Fruit fly (Drosophila melanogaster) whole organism, embryonic: ENCODE results near the gene CG32278.
A peak's percentile ranks its signal among the peaks of the same experiment; 100 is the strongest.

ENCODE experiments used
- Atf3 ChIP-seq: fragments of 200-800 bp; sonication (Bioruptor generic); optimal IDR thresholded peaks from 3 replicates; lab custom pipeline; 2016; ENCODE audit warnings: missing biosample characterization, missing genetic modification characterization
- CG10209 ChIP-seq: fragments of 200-800 bp; sonication (Bioruptor generic); optimal IDR thresholded peaks from 3 replicates; lab custom pipeline; 2017; ENCODE audit warnings: missing biosample characterization, mild to moderate bottlenecking, missing genetic modification characterization, missing genetic modification reagents
- CG10543 ChIP-seq: fragments of 200-800 bp; sonication (Bioruptor generic); optimal IDR thresholded peaks from 3 replicates; lab custom pipeline; 2017; ENCODE audit warnings: missing biosample characterization, mild to moderate bottlenecking, missing genetic modification characterization, moderate library complexity
- CG11456 ChIP-seq: fragments of 200-800 bp; sonication (Bioruptor generic); IDR thresholded peaks from 3 replicates; pipeline ENCODE4 v1.3.6; 2022; ENCODE audit warnings: missing biosample characterization, missing genetic modification characterization
- CG12071 ChIP-seq: fragments of 200-800 bp; sonication (Bioruptor generic); optimal IDR thresholded peaks from 3 replicates; lab custom pipeline; 2018; ENCODE audit warnings: missing biosample characterization, mild to moderate bottlenecking, missing genetic modification characterization
- CG12659 ChIP-seq: fragments of 200-800 bp; sonication (Bioruptor generic); optimal IDR thresholded peaks from 3 replicates; lab custom pipeline; 2017; ENCODE audit warnings: mild to moderate bottlenecking, missing biosample characterization, missing genetic modification reagents, missing genetic modification characterization
- CG13296 ChIP-seq: fragments of 200-800 bp; sonication (Bioruptor generic); optimal IDR thresholded peaks from 3 replicates; lab custom pipeline; 2018; ENCODE audit warnings: missing biosample characterization, mild to moderate bottlenecking, missing genetic modification characterization
- CG18262 ChIP-seq: fragments of 200-800 bp; optimal IDR thresholded peaks from 3 replicates; lab custom pipeline; 2019; ENCODE audit warnings: missing biosample characterization, mild to moderate bottlenecking, missing genetic modification characterization, moderate library complexity
- CG18619 ChIP-seq: fragments of 200-800 bp; sonication (Bioruptor generic); optimal IDR thresholded peaks from 3 replicates; lab custom pipeline; 2017; ENCODE audit warnings: missing biosample characterization, mild to moderate bottlenecking, missing genetic modification characterization
- CG2120 ChIP-seq: fragments of 200-800 bp; sonication (Bioruptor generic); optimal IDR thresholded peaks from 3 replicates; lab custom pipeline; 2016; ENCODE audit warnings: missing biosample characterization, missing genetic modification characterization
- CG2712 ChIP-seq: fragments of 200-800 bp; optimal IDR thresholded peaks from 3 replicates; lab custom pipeline; 2019; ENCODE audit warnings: missing biosample characterization, mild to moderate bottlenecking, missing genetic modification characterization, moderate library complexity
- CG34376 ChIP-seq: fragments of 200-800 bp; sonication (Bioruptor generic); optimal IDR thresholded peaks from 2 replicates; lab custom pipeline; 2018; ENCODE audit warnings: missing biosample characterization, mild to moderate bottlenecking, missing genetic modification characterization
- CG4707 ChIP-seq: fragments of 200-800 bp; sonication (Bioruptor generic); optimal IDR thresholded peaks from 2 replicates; lab custom pipeline; 2018; ENCODE audit warnings: missing biosample characterization, mild to moderate bottlenecking, missing genetic modification characterization, moderate library complexity
- CG6813 ChIP-seq: fragments of 200-800 bp; sonication (Bioruptor generic); optimal IDR thresholded peaks from 2 replicates; lab custom pipeline; 2017; ENCODE audit warnings: missing biosample characterization, missing genetic modification characterization, mild to moderate bottlenecking, moderate library complexity, missing genetic modification reagents
- CG7372 ChIP-seq: fragments of 200-800 bp; sonication (Bioruptor generic); IDR thresholded peaks from 2 replicates; pipeline ENCODE4 v1.3.6; 2022; ENCODE audit warnings: missing biosample characterization, missing genetic modification characterization
- CG7839 ChIP-seq: fragments of 200-800 bp; sonication (Bioruptor generic); optimal IDR thresholded peaks from 3 replicates; lab custom pipeline; 2018; ENCODE audit warnings: missing biosample characterization, mild to moderate bottlenecking, missing genetic modification characterization, moderate library complexity
- CG8290 ChIP-seq, 3 experiments: fragments of 200-800 bp; sonication (Bioruptor generic); optimal IDR thresholded peaks; 2 replicates each; lab custom pipeline; 2016 to 2019; ENCODE audit warnings: missing biosample characterization in 3 of 3, missing genetic modification characterization in 3 of 3, mild to moderate bottlenecking in 2 of 3, moderate library complexity in 1 of 3
- Camta ChIP-seq: fragments of 200-800 bp; sonication (Bioruptor generic); optimal IDR thresholded peaks from 2 replicates; lab custom pipeline; 2016; ENCODE audit warnings: missing biosample characterization, missing genetic modification characterization
- CrebB ChIP-seq: fragments of 200-800 bp; sonication (Bioruptor generic); optimal IDR thresholded peaks from 3 replicates; lab custom pipeline; 2018; ENCODE audit warnings: missing biosample characterization, mild to moderate bottlenecking, missing genetic modification characterization
- D19B ChIP-seq: fragments of 200-800 bp; sonication (Bioruptor generic); optimal IDR thresholded peaks from 2 replicates; lab custom pipeline; 2017; ENCODE audit warnings: missing biosample characterization, mild to moderate bottlenecking, missing genetic modification characterization
- Dbx ChIP-seq: fragments of 200-800 bp; sonication (Bioruptor generic); IDR thresholded peaks from 3 replicates; pipeline ENCODE4 v1.3.6; 2022; ENCODE audit warnings: missing biosample characterization, missing genetic modification characterization
- Deaf1 ChIP-seq: fragments of 200-800 bp; optimal IDR thresholded peaks from 3 replicates; lab custom pipeline; 2019; ENCODE audit warnings: missing biosample characterization, mild to moderate bottlenecking, missing genetic modification characterization, moderate library complexity
- Dek ChIP-seq: fragments of 200-800 bp; sonication (Bioruptor generic); optimal IDR thresholded peaks from 3 replicates; lab custom pipeline; 2019; ENCODE audit warnings: missing biosample characterization, mild to moderate bottlenecking, missing genetic modification characterization, moderate library complexity
- E2f2 ChIP-seq: fragments of 200-800 bp; sonication (Bioruptor generic); IDR thresholded peaks from 2 replicates; pipeline ENCODE4 v1.3.6; 2022; ENCODE audit warnings: missing biosample characterization, missing genetic modification characterization
- HmgZ ChIP-seq: fragments of 200-800 bp; sonication (Bioruptor generic); optimal IDR thresholded peaks from 2 replicates; lab custom pipeline; 2018; ENCODE audit warnings: missing biosample characterization, mild to moderate bottlenecking, missing genetic modification characterization
- Hmr ChIP-seq: fragments of 200-800 bp; sonication (Bioruptor generic); optimal IDR thresholded peaks from 3 replicates; lab custom pipeline; 2017; ENCODE audit warnings: mild to moderate bottlenecking, missing biosample characterization, missing genetic modification reagents, missing genetic modification characterization
- Hr51 ChIP-seq, 2 experiments: fragments of 200-800 bp; sonication (Bioruptor generic); optimal IDR thresholded peaks; 2 replicates in 1 of 2; 3 replicates in 1 of 2; lab custom pipeline; 2016 to 2018; ENCODE audit warnings: missing biosample characterization in 2 of 2, missing genetic modification characterization in 2 of 2, mild to moderate bottlenecking in 1 of 2, moderate library complexity in 1 of 2
- Jarid2 ChIP-seq: fragments of 200-800 bp; sonication (Bioruptor generic); optimal IDR thresholded peaks from 3 replicates; lab custom pipeline; 2017; ENCODE audit warnings: mild to moderate bottlenecking, missing biosample characterization, missing genetic modification reagents, missing genetic modification characterization
- MESR4 ChIP-seq: fragments of 200-800 bp; sonication (Bioruptor generic); optimal IDR thresholded peaks from 2 replicates; lab custom pipeline; 2018; ENCODE audit warnings: missing biosample characterization, mild to moderate bottlenecking, missing genetic modification characterization, moderate library complexity
- Med ChIP-seq: fragments of 200-800 bp; sonication (Bioruptor generic); peaks from one replicate; lab custom pipeline; 2016; ENCODE audit warnings: missing biosample characterization, missing genetic modification characterization, mild to moderate bottlenecking, inconsistent platforms, moderate library complexity
- PHDP ChIP-seq: fragments of 200-800 bp; sonication (Bioruptor generic); optimal IDR thresholded peaks from 3 replicates; lab custom pipeline; 2018; ENCODE audit warnings: missing biosample characterization, mild to moderate bottlenecking, missing genetic modification characterization, moderate library complexity
- Trl ChIP-seq, 3 experiments: fragments of >200 bp in 2 of 3; fragments of 200-800 bp in 1 of 3; sonication (Bioruptor generic) in 1 of 3; optimal IDR thresholded peaks; 2 replicates in 1 of 3; 3 replicates in 2 of 3; lab custom pipeline; 2016 to 2017; ENCODE audit warnings: missing biosample characterization in 1 of 3, missing genetic modification characterization in 1 of 3
- ac ChIP-seq: fragments of 200-800 bp; sonication (Bioruptor generic); optimal IDR thresholded peaks from 3 replicates; lab custom pipeline; 2017; ENCODE audit warnings: missing biosample characterization, mild to moderate bottlenecking, missing genetic modification characterization
- amos ChIP-seq: fragments of 200-800 bp; sonication (Bioruptor generic); IDR thresholded peaks from 2 replicates; pipeline ENCODE4 v1.3.6; 2022; ENCODE audit warnings: missing biosample characterization, missing genetic modification characterization; ENCODE audit not compliant: partially characterized antibody
- az2 ChIP-seq: fragments of 200-800 bp; sonication (Bioruptor generic); optimal IDR thresholded peaks from 3 replicates; lab custom pipeline; 2016; ENCODE audit warnings: missing biosample characterization, missing genetic modification characterization
- chif ChIP-seq, 2 experiments: fragments of 200-800 bp; sonication (Bioruptor generic); optimal IDR thresholded peaks; 3 replicates each; lab custom pipeline; 2016; ENCODE audit warnings: missing biosample characterization in 2 of 2, missing genetic modification characterization in 2 of 2
- her ChIP-seq: fragments of 200-800 bp; sonication (Bioruptor generic); optimal IDR thresholded peaks from 2 replicates; lab custom pipeline; 2016; ENCODE audit warnings: missing biosample characterization, missing genetic modification characterization
- lab ChIP-seq: fragments of 200-800 bp; sonication (Bioruptor generic); optimal IDR thresholded peaks from 3 replicates; lab custom pipeline; 2017; ENCODE audit warnings: missing biosample characterization, missing genetic modification characterization, mild to moderate bottlenecking, moderate library complexity, missing genetic modification reagents
- nom ChIP-seq: fragments of 200-800 bp; sonication (Bioruptor generic); optimal IDR thresholded peaks from 2 replicates; lab custom pipeline; 2017; ENCODE audit warnings: missing biosample characterization, missing genetic modification characterization, mild to moderate bottlenecking, moderate library complexity, missing genetic modification reagents
- row ChIP-seq: fragments of 200-800 bp; sonication (Bioruptor generic); IDR thresholded peaks from 3 replicates; pipeline ENCODE4 v1.3.6; 2022; ENCODE audit warnings: missing biosample characterization, missing genetic modification characterization
- scrt ChIP-seq: fragments of 200-800 bp; sonication (Bioruptor generic); optimal IDR thresholded peaks from 2 replicates; lab custom pipeline; 2018; ENCODE audit warnings: missing biosample characterization, mild to moderate bottlenecking, missing genetic modification characterization, moderate library complexity
- sd ChIP-seq: fragments of 200-800 bp; sonication (Bioruptor generic); optimal IDR thresholded peaks from 3 replicates; lab custom pipeline; 2018; ENCODE audit warnings: missing biosample characterization, mild to moderate bottlenecking, missing genetic modification characterization, moderate library complexity
- so ChIP-seq: fragments of 200-800 bp; sonication (Bioruptor generic); IDR thresholded peaks from 3 replicates; pipeline ENCODE4 v1.3.6; 2022; ENCODE audit warnings: missing biosample characterization, missing genetic modification characterization
- tup ChIP-seq: fragments of 200-800 bp; sonication (Bioruptor generic); optimal IDR thresholded peaks from 2 replicates; lab custom pipeline; 2016; ENCODE audit warnings: missing biosample characterization, mild to moderate bottlenecking, missing genetic modification characterization, moderate library complexity
- unpg ChIP-seq: fragments of 200-800 bp; sonication (Bioruptor generic); optimal IDR thresholded peaks from 3 replicates; lab custom pipeline; 2018; ENCODE audit warnings: missing biosample characterization, mild to moderate bottlenecking, missing genetic modification characterization, moderate library complexity
- vvl ChIP-seq: fragments of 200-800 bp; sonication (Bioruptor generic); IDR thresholded peaks from 2 replicates; pipeline ENCODE4 v1.3.6; 2022; ENCODE audit warnings: missing biosample characterization, missing genetic modification characterization
- z ChIP-seq: fragments of 200-800 bp; sonication (Bioruptor generic); IDR thresholded peaks from 3 replicates; pipeline ENCODE4 v1.3.6; 2022; ENCODE audit warnings: missing biosample characterization, missing genetic modification characterization

Gene CG32278

dm6 chr3L:3134064-3134545 lies 35.0 kb upstream of the CG32278 start (continued):
- TF ChIP-seq tup (GFP tag; lab: Kevin White, UChicago), result no peak
- peak; percentile 29; the same call in 1 of the 2 replicates for TF ChIP-seq E2f2
- TF ChIP-seq az2 (GFP tag; lab: Kevin White, UChicago), result no peak
- peak; percentile 14 for TF ChIP-seq PHDP
- no peak for TF ChIP-seq unpg
- TF ChIP-seq scrt (GFP tag; lab: Kevin White, UChicago), result peak; percentile 38
- TF ChIP-seq amos, result peak; percentile 32; the same call in 1 of the 2 replicates
- no peak for TF ChIP-seq Camta (GFP tag; lab: Kevin White, UChicago)
- no peak for TF ChIP-seq CG4707
- TF ChIP-seq her, result no peak
- TF ChIP-seq ac (GFP tag; lab: Kevin White, UChicago), result no peak
- TF ChIP-seq lab (GFP tag; lab: Kevin White, UChicago), result peak; percentile 46
- peak; percentile 26 for TF ChIP-seq Hmr (GFP tag; lab: Kevin White, UChicago)
- TF ChIP-seq CG10543 (GFP tag; lab: Kevin White, UChicago), result peak; percentile 25
- TF ChIP-seq Med (GFP tag; lab: Kevin White, UChicago), result peak; percentile 87
- TF ChIP-seq Dek, result peak; percentile 11
- TF ChIP-seq CG7372 (GFP tag; lab: Robert Waterston, UW), result no peak
- TF ChIP-seq row (GFP tag; lab: Robert Waterston, UW), result peak; percentile 52; the same call in 2 of the 3 replicates
- TF ChIP-seq Jarid2 (GFP tag; lab: Kevin White, UChicago), result peak; percentile 68
- TF ChIP-seq Trl (optimal IDR thresholded peaks at IDR 0.05; lab: Kevin White, UChicago), result peak; percentile 49 to 69
- TF ChIP-seq Trl (GFP tag; optimal IDR thresholded peaks at IDR 0.05; lab: Kevin White, UChicago), result no peak
- TF ChIP-seq Hr51 (GFP tag; optimal IDR thresholded peaks at IDR 0.05; lab: Kevin White, UChicago), result peak in 1 of 2 experiments; percentile 45
- TF ChIP-seq CG12071 (GFP tag; lab: Kevin White, UChicago), result peak; percentile 26
- TF ChIP-seq sd, result peak; percentile 0
- TF ChIP-seq CG6813 (GFP tag; lab: Kevin White, UChicago), result peak; percentile 46
- peak; percentile 50; the same call in 1 of the 3 replicates for TF ChIP-seq Dbx (GFP tag; lab: Robert Waterston, UW)
- peak; percentile 15 for TF ChIP-seq CG18262 (tag; lab: Kevin White, UChicago)
- peak; percentile 6 for TF ChIP-seq CG34376 (GFP tag; lab: Kevin White, UChicago)
- peak; percentile 21 for TF ChIP-seq CG10209 (GFP tag; lab: Kevin White, UChicago)
- TF ChIP-seq chif (GFP tag; optimal IDR thresholded peaks at IDR 0.05; lab: Kevin White, UChicago), result no peak
- TF ChIP-seq Atf3 (GFP tag; lab: Kevin White, UChicago), result no peak
- TF ChIP-seq vvl (GFP tag; lab: Robert Waterston, UW), result 0 out of 2 replicates have a peak, but pooled peaks have one; percentile 25
- TF ChIP-seq CG13296 (GFP tag; lab: Kevin White, UChicago), result peak; percentile 41
- TF ChIP-seq CG18619 (GFP tag; lab: Kevin White, UChicago), result peak; percentile 19
- TF ChIP-seq nom (GFP tag; lab: Kevin White, UChicago), result peak; percentile 1
- TF ChIP-seq HmgZ (tag; lab: Kevin White, UChicago), result no peak
- TF ChIP-seq z (GFP tag; lab: Robert Waterston, UW), result 0 out of 3 replicates have a peak, but pooled peaks have one; percentile 51
- peak; percentile 5 for TF ChIP-seq CrebB (tag; lab: Kevin White, UChicago)
- peak; percentile 2 for TF ChIP-seq CG12659 (GFP tag; lab: Kevin White, UChicago)
- no peak for TF ChIP-seq CG8290 (GFP tag; optimal IDR thresholded peaks at IDR 0.05; lab: Kevin White, UChicago)
- peak in 1 of 2 experiments; percentile 29 for TF ChIP-seq CG8290 (tag; optimal IDR thresholded peaks at IDR 0.05; lab: Kevin White, UChicago)
- peak; percentile 59 for TF ChIP-seq Deaf1
- peak; percentile 62; the same call in 2 of the 3 replicates for TF ChIP-seq so
- TF ChIP-seq D19B (GFP tag; lab: Kevin White, UChicago), result peak; percentile 93
- 0 out of 3 replicates have a peak, but pooled peaks have one; percentile 7 for TF ChIP-seq CG11456
- no peak for TF ChIP-seq MESR4 (GFP tag; lab: Kevin White, UChicago)
- TF ChIP-seq CG7839, result peak; percentile 52
- peak; percentile 13 for TF ChIP-seq CG2712 (tag; lab: Kevin White, UChicago)
- peak; percentile 26 for TF ChIP-seq CG2120 (GFP tag; lab: Kevin White, UChicago)
